Worm (Caenorhabditis elegans) whole organism, L2 larva: Measurements from ENCODE around the gene gakh-1.

Experiments used
- C34F6.9 ChIP-seq: fragments of 150-350 bp; optimal IDR thresholded peaks from 2 replicates; lab custom pipeline; 2014; ENCODE audit warnings: missing biosample characterization, missing genetic modification characterization
- F13H6.1 ChIP-seq: sonication (generic microtip); optimal IDR thresholded peaks from 2 replicates; lab custom pipeline; 2016; ENCODE audit warnings: missing genetic modification characterization, missing compliant biosample characterization
- ZK546.5 ChIP-seq: sonication (generic microtip); optimal IDR thresholded peaks from 2 replicates; lab custom pipeline; 2017; ENCODE audit warnings: missing biosample characterization, missing genetic modification characterization
- blmp-1 ChIP-seq: sonication (generic microtip); optimal IDR thresholded peaks from 2 replicates; lab custom pipeline; 2017; ENCODE audit warnings: missing genetic modification characterization, mild to moderate bottlenecking, missing compliant biosample characterization, antibody characterized with exemption, moderate library complexity; ENCODE audit not compliant: insufficient read depth
- ceh-16 ChIP-seq: fragments of 150-350 bp; optimal IDR thresholded peaks from 2 replicates; lab custom pipeline; 2014; ENCODE audit warnings: missing biosample characterization, missing genetic modification characterization
- crh-2 ChIP-seq: sonication (generic microtip); optimal IDR thresholded peaks from 2 replicates; lab custom pipeline; 2017; ENCODE audit warnings: missing biosample characterization, missing genetic modification characterization
- dmd-4 ChIP-seq: sonication (generic microtip); optimal IDR thresholded peaks from 2 replicates; lab custom pipeline; 2017; ENCODE audit warnings: missing biosample characterization, missing genetic modification characterization
- fos-1 ChIP-seq: fragments of 150-350 bp; optimal IDR thresholded peaks from 2 replicates; lab custom pipeline; 2014; ENCODE audit warnings: missing biosample characterization, missing genetic modification characterization
- lin-11 ChIP-seq: fragments of 150-350 bp; sonication (generic microtip); optimal IDR thresholded peaks from 2 replicates; lab custom pipeline; 2014; ENCODE audit warnings: missing biosample characterization, missing genetic modification characterization, inconsistent platforms, mixed read lengths
- mab-5 ChIP-seq: fragments of 150-350 bp; optimal IDR thresholded peaks from 2 replicates; lab custom pipeline; 2014; ENCODE audit warnings: missing biosample characterization, missing genetic modification characterization
- nhr-129 ChIP-seq: fragments of 150-350 bp; optimal IDR thresholded peaks from 2 replicates; lab custom pipeline; 2014; ENCODE audit warnings: missing biosample characterization, missing genetic modification characterization
- nhr-21 ChIP-seq: fragments of 150-350 bp; optimal IDR thresholded peaks from 2 replicates; lab custom pipeline; 2014; ENCODE audit warnings: missing biosample characterization, missing genetic modification characterization
- nhr-237 ChIP-seq: fragments of 150-350 bp; optimal IDR thresholded peaks from 2 replicates; lab custom pipeline; 2014; ENCODE audit warnings: missing biosample characterization, missing genetic modification characterization
- nhr-25 ChIP-seq: fragments of 150-350 bp; sonication (generic microtip); optimal IDR thresholded peaks from 3 replicates; lab custom pipeline; 2014; ENCODE audit warnings: missing biosample characterization, missing genetic modification characterization
- nhr-77 ChIP-seq: fragments of 150-350 bp; optimal IDR thresholded peaks from 2 replicates; lab custom pipeline; 2014; ENCODE audit warnings: missing biosample characterization, missing genetic modification characterization
- peb-1 ChIP-seq: fragments of 150-350 bp; optimal IDR thresholded peaks from 2 replicates; lab custom pipeline; 2014; ENCODE audit warnings: missing biosample characterization, missing genetic modification characterization
- sem-4 ChIP-seq: fragments of 150-350 bp; optimal IDR thresholded peaks from 2 replicates; lab custom pipeline; 2014; ENCODE audit warnings: missing biosample characterization, missing genetic modification reagents, missing genetic modification characterization
- sma-3 ChIP-seq: sonication (generic microtip); optimal IDR thresholded peaks from 2 replicates; lab custom pipeline; 2016; ENCODE audit warnings: missing genetic modification reagents, missing genetic modification characterization, missing compliant biosample characterization
- sma-9 ChIP-seq, 2 experiments: fragments of 150-350 bp in 1 of 2; sonication (generic microtip) in 1 of 2; optimal IDR thresholded peaks; 2 replicates each; lab custom pipeline; 2014 to 2016; ENCODE audit warnings: missing genetic modification characterization in 2 of 2, mild to moderate bottlenecking in 1 of 2, missing biosample characterization in 1 of 2, missing compliant biosample characterization in 1 of 2, missing genetic modification reagents in 1 of 2, moderate library complexity in 1 of 2
- snpc-4 ChIP-seq: fragments of 150-350 bp; optimal IDR thresholded peaks from 2 replicates; lab custom pipeline; 2014; ENCODE audit warnings: missing biosample characterization, missing genetic modification characterization
- unc-39 ChIP-seq: fragments of 150-350 bp; optimal IDR thresholded peaks from 2 replicates; lab custom pipeline; 2014; ENCODE audit warnings: missing biosample characterization, missing genetic modification characterization
- zag-1 ChIP-seq: fragments of 150-350 bp; optimal IDR thresholded peaks from 2 replicates; lab custom pipeline; 2014; ENCODE audit warnings: missing biosample characterization, missing genetic modification characterization
- ztf-11 ChIP-seq: sonication (generic microtip); optimal IDR thresholded peaks from 2 replicates; lab custom pipeline; 2017; ENCODE audit warnings: missing biosample characterization, missing genetic modification characterization
- ztf-4 ChIP-seq: fragments of 150-350 bp; optimal IDR thresholded peaks from 2 replicates; lab custom pipeline; 2014; ENCODE audit warnings: missing biosample characterization, missing genetic modification characterization

The gakh-1 gene

ce11 chrX:5829175-5829574 is 46.9 kb downstream of the gakh-1 start, which contains the start of gene acp-5:
Gene acp-5, plus strand, starts transcription at chrX:5829435.
- TF ChIP-seq nhr-77 = no peak
- peak; percentile 10 for TF ChIP-seq fos-1 (tag; lab: Kevin White, UChicago)

DNA sequence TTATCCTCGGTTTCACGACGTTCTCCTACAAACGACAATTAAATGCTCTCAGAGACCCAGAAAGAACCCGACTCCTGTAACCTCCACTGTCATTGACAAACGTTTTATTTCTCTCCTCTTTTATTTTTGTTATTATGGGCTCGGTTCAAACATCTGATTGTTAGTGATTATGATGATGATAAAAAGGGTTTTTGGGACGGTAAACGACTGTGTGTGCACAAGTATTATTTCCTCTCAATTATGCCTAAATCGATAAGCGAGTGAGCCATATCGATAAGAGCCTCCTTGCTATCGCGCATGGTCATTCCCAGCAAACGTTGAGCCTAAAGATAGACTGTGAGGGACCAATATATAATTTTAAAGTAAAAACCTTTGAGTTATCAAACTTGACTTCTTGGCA is 49.5 kb downstream of the gakh-1 start:
- no peak for TF ChIP-seq blmp-1 (tag; lab: Kevin White, UChicago)
- no peak for TF ChIP-seq ztf-11
- TF ChIP-seq ZK546.5 (tag; lab: Kevin White, UChicago) = no peak
- TF ChIP-seq nhr-25 (tag; lab: Kevin White, UChicago) = no peak
- TF ChIP-seq ceh-16 (tag; lab: Kevin White, UChicago) = no peak
- peak; percentile 16 for TF ChIP-seq fos-1 (tag; lab: Kevin White, UChicago)
- TF ChIP-seq, all 48 proteins: peak for 1

- TF ChIP-seq snpc-4 (tag; lab: Kevin White, UChicago) (no peak), crh-2 (tag; lab: Kevin White, UChicago) (no peak), mab-5 (tag; lab: Kevin White, UChicago) (no peak), nhr-237 (tag; lab: Kevin White, UChicago) (no peak), ZK546.5 (tag; lab: Kevin White, UChicago) (no peak), peb-1 (tag; lab: Kevin White, UChicago) (no peak), nhr-129 (tag; lab: Kevin White, UChicago) (no peak), fos-1 (tag; lab: Kevin White, UChicago) (no peak), nhr-25 (tag; lab: Kevin White, UChicago) (peak; percentile 27), lin-11 (tag; lab: Kevin White, UChicago) (no peak), ztf-4 (no peak), dmd-4 (tag; lab: Kevin White, UChicago) (no peak), C34F6.9 (tag; lab: Kevin White, UChicago) (no peak), sma-3 (GFP tag; lab: Kevin White, UChicago) (peak; percentile 51), blmp-1 (tag; lab: Kevin White, UChicago) (peak; percentile 25), sma-9 (GFP tag; optimal IDR thresholded peaks at IDR 0.05; lab: Kevin White, UChicago) (peak; percentile 38), sma-9 (tag; optimal IDR thresholded peaks at IDR 0.05; lab: Kevin White, UChicago) (no peak), F13H6.1 (no peak), sem-4 (tag; lab: Kevin White, UChicago) (no peak), zag-1 (tag; lab: Kevin White, UChicago) (no peak), nhr-21 (peak; percentile 58), nhr-77 (no peak), ceh-16 (tag; lab: Kevin White, UChicago) (no peak), unc-39 (no peak)
These were observed 52.5 kb downstream of the gakh-1 start, which contains the start of gene F13D11.4 for ce11 chrX:5834581-5835481. Gene F13D11.4, minus strand, starts transcription at chrX:5834805.
